Fruit fly (Drosophila melanogaster) whole organism, adult: ENCODE data around the gene CG12945.

Experiments
- CG1620 ChIP-seq: fragments of 200-800 bp; sonication (Bioruptor generic); optimal IDR thresholded peaks from 2 replicates; lab custom pipeline; 2016; ENCODE audit warnings: missing biosample characterization, missing genetic modification characterization
- CG5204 ChIP-seq: fragments of 200-800 bp; sonication (Bioruptor generic); optimal IDR thresholded peaks from 2 replicates; lab custom pipeline; 2016; ENCODE audit warnings: missing biosample characterization, missing genetic modification characterization
- Crg-1 ChIP-seq: fragments of 200-800 bp; sonication (Bioruptor generic); optimal IDR thresholded peaks from 2 replicates; lab custom pipeline; 2016; ENCODE audit warnings: missing biosample characterization, missing genetic modification characterization
- Hr96 ChIP-seq: fragments of 200-800 bp; sonication (Bioruptor generic); optimal IDR thresholded peaks from 2 replicates; lab custom pipeline; 2016; ENCODE audit warnings: missing biosample characterization, missing genetic modification characterization
- kay ChIP-seq: fragments of 200-800 bp; sonication (Bioruptor generic); peaks from one replicate; lab custom pipeline; 2016; ENCODE audit warnings: missing biosample characterization, missing genetic modification characterization, borderline replicate concordance
- ovo ChIP-seq: fragments of 200-800 bp; sonication (Bioruptor generic); optimal IDR thresholded peaks from 2 replicates; lab custom pipeline; 2016; ENCODE audit warnings: missing biosample characterization, missing genetic modification characterization

dm6 chr3R:9754487-9754886 is 36.5 kb downstream of the CG12945 start, which contains the start of gene Tti1:
- TF ChIP-seq CG5204 (GFP tag; lab: Kevin White, UChicago) = no peak
- no peak for TF ChIP-seq Crg-1 (GFP tag; lab: Kevin White, UChicago)
- no peak for TF ChIP-seq CG1620
- TF ChIP-seq Hr96 (GFP tag; lab: Kevin White, UChicago) = no peak
- no peak for TF ChIP-seq kay (GFP tag; lab: Kevin White, UChicago)
- TF ChIP-seq ovo (GFP tag; lab: Kevin White, UChicago) = no peak
